Worm (Caenorhabditis elegans) whole organism, young adult: ENCODE results near the gene F43G6.4.
A peak's percentile ranks its signal among the peaks of the same experiment; 100 is the strongest.
"Not testable (repeated sequence)": the region's sequence is repeated elsewhere in the genome, so short reads cannot be mapped to it uniquely, and the experiment has no call there.

Experiments used
- cebp-1 ChIP-seq, 2 experiments: fragments of 200-800 bp in 1 of 2; sonication (Bioruptor generic) in 1 of 2; sonication (generic microtip) in 1 of 2; IDR thresholded peaks in 1 of 2; optimal IDR thresholded peaks in 1 of 2; 2 replicates each; pipeline versions ENCODE4 v1.3.6 to Lab custom; 2017 to 2022; ENCODE audit warnings: missing compliant biosample characterization in 2 of 2, missing genetic modification characterization in 2 of 2, mild to moderate bottlenecking in 1 of 2, missing genetic modification reagents in 1 of 2, moderate library complexity in 1 of 2
- cebp-2 ChIP-seq: fragments of 200-800 bp; sonication (Bioruptor generic); IDR thresholded peaks from 2 replicates; pipeline ENCODE4 v1.3.6; 2022; ENCODE audit warnings: missing genetic modification characterization, missing compliant biosample characterization
- ceh-58 ChIP-seq: fragments of 200-800 bp; sonication (Bioruptor generic); IDR thresholded peaks from 2 replicates; pipeline ENCODE4 v1.3.6; 2022; ENCODE audit warnings: missing genetic modification characterization, missing compliant biosample characterization
- dpl-1 ChIP-seq: fragments of 150-350 bp; optimal IDR thresholded peaks from 2 replicates; lab custom pipeline; 2014; ENCODE audit warnings: missing biosample characterization, missing genetic modification reagents, missing genetic modification characterization
- egl-18 ChIP-seq: fragments of 200-800 bp; sonication (Bioruptor generic); IDR thresholded peaks from 2 replicates; pipeline ENCODE4 v1.3.6; 2022; ENCODE audit warnings: missing genetic modification reagents, missing genetic modification characterization, missing compliant biosample characterization
- lag-1 ChIP-seq: fragments of 200-800 bp; sonication (Bioruptor generic); IDR thresholded peaks from 2 replicates; pipeline ENCODE4 v1.3.6; 2022; ENCODE audit warnings: missing genetic modification reagents, missing genetic modification characterization, missing compliant biosample characterization
- lin-40 ChIP-seq: sonication (generic microtip); optimal IDR thresholded peaks from 2 replicates; lab custom pipeline; 2016; ENCODE audit warnings: missing genetic modification characterization, mild to moderate bottlenecking, missing compliant biosample characterization, missing genotype, missing genetic modification reagents
- lsl-1 ChIP-seq: fragments of 200-800 bp; sonication (Bioruptor generic); optimal IDR thresholded peaks from 2 replicates; lab custom pipeline; 2018; ENCODE audit warnings: mild to moderate bottlenecking, missing genetic modification characterization, moderate library complexity, missing compliant biosample characterization
- unc-62 ChIP-seq: fragments of 150-350 bp; optimal IDR thresholded peaks from 2 replicates; lab custom pipeline; 2014; ENCODE audit warnings: missing biosample characterization, missing genetic modification reagents, missing genetic modification characterization

DNA sequence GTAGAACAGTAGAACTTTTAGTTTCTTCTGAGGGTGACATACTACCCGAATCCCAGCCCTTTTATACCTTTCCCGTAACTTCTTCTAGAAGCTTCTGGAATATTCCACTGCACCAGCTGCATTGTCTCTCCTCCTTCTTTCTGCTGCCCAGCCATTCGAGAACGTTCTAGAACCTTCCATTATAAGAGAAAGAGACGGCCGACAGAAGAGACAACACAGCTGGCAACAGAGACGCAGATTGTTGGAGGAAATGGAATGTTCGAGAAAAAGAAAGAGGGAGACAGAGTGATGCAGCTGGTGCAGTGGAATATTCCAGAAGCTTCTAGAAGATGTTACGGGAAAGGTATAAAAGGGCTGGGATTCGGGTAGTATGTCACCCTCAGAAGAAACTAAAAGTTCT lies 31.3 kb upstream of the F43G6.4 start, which contains the start of the genes F44E5.4 and F44E5.5:
- peak; percentile 97 for TF ChIP-seq lin-40 (tag; lab: Kevin White, UChicago)
- TF ChIP-seq unc-62, dpl-1 (GFP tag; lab: Kevin White, UChicago): not testable (repeated sequence)
- peak; percentile 99 for TF ChIP-seq egl-18
- TF ChIP-seq cebp-1 (GFP tag; IDR thresholded peaks at IDR 0.05; lab: Robert Waterston, UW): peak; percentile 89
- TF ChIP-seq cebp-1 (tag; optimal IDR thresholded peaks at IDR 0.05; lab: Kevin White, UChicago): peak; percentile 80
- peak; percentile 100 for TF ChIP-seq cebp-2
- 0 out of 2 replicates have a peak, but pooled peaks have one; percentile 89 for TF ChIP-seq lag-1 (GFP tag; lab: Robert Waterston, UW)
- peak; percentile 97 for TF ChIP-seq ceh-58 (GFP tag; lab: Robert Waterston, UW)
- TF ChIP-seq lsl-1 (GFP tag; lab: Kevin White, UChicago): peak; percentile 65
